Worm (Caenorhabditis elegans) whole organism, L4/young adult: ENCODE measurements around the gene C01G6.3.

Experiments
- W03F9.2 ChIP-seq: fragments of 150-350 bp; optimal IDR thresholded peaks from 2 replicates; lab custom pipeline; 2014; ENCODE audit warnings: missing biosample characterization, missing genetic modification characterization
- him-1 ChIP-seq: sonication (generic microtip); optimal IDR thresholded peaks from 2 replicates; lab custom pipeline; 2016; ENCODE audit warnings: missing genotype, missing genetic modification reagents, missing genetic modification characterization, missing compliant biosample characterization

ce11 chrII:9280048-9280772 is 10.5 kb downstream of the C01G6.3 start, which contains the start of gene gldi-3:
- no peak for TF ChIP-seq W03F9.2 (tag; lab: Kevin White, UChicago)
- no peak for TF ChIP-seq him-1 (tag; lab: Kevin White, UChicago)
